Fruit fly (Drosophila melanogaster) whole organism, embryonic: Measurements from ENCODE around the gene Sox100B.
A peak's percentile ranks its signal among the peaks of the same experiment; 100 is the strongest.

ENCODE experiments used
- CG10543 ChIP-seq: fragments of 200-800 bp; sonication (Bioruptor generic); optimal IDR thresholded peaks from 3 replicates; lab custom pipeline; 2017; ENCODE audit warnings: missing biosample characterization, mild to moderate bottlenecking, missing genetic modification characterization, moderate library complexity
- CG12071 ChIP-seq: fragments of 200-800 bp; sonication (Bioruptor generic); optimal IDR thresholded peaks from 3 replicates; lab custom pipeline; 2018; ENCODE audit warnings: missing biosample characterization, mild to moderate bottlenecking, missing genetic modification characterization
- CG13123 ChIP-seq: fragments of 200-800 bp; sonication (Bioruptor generic); optimal IDR thresholded peaks from 2 replicates; lab custom pipeline; 2016; ENCODE audit warnings: missing biosample characterization, missing genetic modification characterization
- CG13624 ChIP-seq: fragments of 200-800 bp; sonication (Bioruptor generic); optimal IDR thresholded peaks from 2 replicates; lab custom pipeline; 2016; ENCODE audit warnings: missing biosample characterization, missing genetic modification characterization
- CG1529 ChIP-seq: fragments of 200-800 bp; sonication (Bioruptor generic); optimal IDR thresholded peaks from 3 replicates; lab custom pipeline; 2018; ENCODE audit warnings: missing biosample characterization, missing genetic modification characterization
- CG15601 ChIP-seq: fragments of 200-800 bp; sonication (Bioruptor generic); optimal IDR thresholded peaks from 3 replicates; lab custom pipeline; 2019; ENCODE audit warnings: missing biosample characterization, mild to moderate bottlenecking, missing genetic modification characterization, moderate library complexity
- CG18262 ChIP-seq: fragments of 200-800 bp; optimal IDR thresholded peaks from 3 replicates; lab custom pipeline; 2019; ENCODE audit warnings: missing biosample characterization, mild to moderate bottlenecking, missing genetic modification characterization, moderate library complexity
- CG2129 ChIP-seq: fragments of 200-800 bp; sonication (Bioruptor generic); IDR thresholded peaks from 2 replicates; pipeline ENCODE4 v1.3.6; 2022; ENCODE audit warnings: missing biosample characterization, missing genetic modification characterization; ENCODE audit not compliant: partially characterized antibody
- CG32772 ChIP-seq: fragments of 200-800 bp; sonication (Bioruptor generic); IDR thresholded peaks from 2 replicates; pipeline ENCODE4 v1.3.6; 2022; ENCODE audit warnings: missing biosample characterization, missing genetic modification characterization
- CG33213 ChIP-seq: fragments of 200-800 bp; sonication (Bioruptor generic); optimal IDR thresholded peaks from 3 replicates; lab custom pipeline; 2016; ENCODE audit warnings: missing biosample characterization, missing genetic modification characterization
- CG3838 ChIP-seq: fragments of 200-800 bp; sonication (Bioruptor generic); optimal IDR thresholded peaks from 3 replicates; lab custom pipeline; 2016; ENCODE audit warnings: missing biosample characterization, missing genetic modification characterization
- CG3995 ChIP-seq: fragments of 200-800 bp; sonication (Bioruptor generic); optimal IDR thresholded peaks from 3 replicates; lab custom pipeline; 2016; ENCODE audit warnings: missing biosample characterization, missing genetic modification characterization
- CG5245 ChIP-seq: fragments of 200-800 bp; sonication (Bioruptor generic); optimal IDR thresholded peaks from 3 replicates; lab custom pipeline; 2016; ENCODE audit warnings: missing biosample characterization, missing genetic modification characterization
- CG6765 ChIP-seq: fragments of 200-800 bp; sonication (Bioruptor generic); optimal IDR thresholded peaks from 3 replicates; lab custom pipeline; 2017; ENCODE audit warnings: missing biosample characterization, mild to moderate bottlenecking, missing genetic modification characterization
- CG7271 ChIP-seq: fragments of 200-800 bp; sonication (Bioruptor generic); optimal IDR thresholded peaks from 2 replicates; lab custom pipeline; 2018; ENCODE audit warnings: missing biosample characterization, mild to moderate bottlenecking, missing genetic modification characterization, moderate library complexity
- CG8359 ChIP-seq: fragments of 200-800 bp; sonication (Bioruptor generic); optimal IDR thresholded peaks from 2 replicates; lab custom pipeline; 2017; ENCODE audit warnings: missing biosample characterization, mild to moderate bottlenecking, missing genetic modification characterization, borderline replicate concordance
- CG8944 ChIP-seq: fragments of 200-800 bp; sonication (Bioruptor generic); optimal IDR thresholded peaks from 3 replicates; lab custom pipeline; 2016; ENCODE audit warnings: missing biosample characterization, missing genetic modification characterization
- CG9609 ChIP-seq: fragments of 200-800 bp; sonication (Bioruptor generic); optimal IDR thresholded peaks from 3 replicates; lab custom pipeline; 2016; ENCODE audit warnings: missing biosample characterization, missing genetic modification characterization
- CG9932 ChIP-seq: fragments of 200-800 bp; sonication (Bioruptor generic); IDR thresholded peaks from 2 replicates; pipeline ENCODE4 v1.3.6; 2022; ENCODE audit warnings: missing biosample characterization, missing genetic modification characterization
- CTCF ChIP-seq: fragments of 200-800 bp; sonication (Bioruptor generic); optimal IDR thresholded peaks from 2 replicates; lab custom pipeline; 2017; ENCODE audit warnings: missing biosample characterization, mild to moderate bottlenecking, missing genetic modification characterization, moderate library complexity
- Chrac-16 ChIP-seq: fragments of 200-800 bp; sonication (Bioruptor generic); optimal IDR thresholded peaks from 3 replicates; lab custom pipeline; 2016; ENCODE audit warnings: missing biosample characterization, missing genetic modification characterization
- CoRest ChIP-seq: fragments of 200-800 bp; sonication (Bioruptor generic); optimal IDR thresholded peaks from 3 replicates; lab custom pipeline; 2018; ENCODE audit warnings: missing biosample characterization, mild to moderate bottlenecking, missing genetic modification characterization, moderate library complexity
- ERR ChIP-seq: fragments of 200-800 bp; sonication (Bioruptor generic); optimal IDR thresholded peaks from 2 replicates; lab custom pipeline; 2016; ENCODE audit warnings: missing biosample characterization, missing genetic modification characterization
- MBD-R2 ChIP-seq: fragments of 200-800 bp; sonication (Bioruptor generic); IDR thresholded peaks from 2 replicates; pipeline ENCODE4 v1.3.6; 2022; ENCODE audit warnings: missing biosample characterization, missing genetic modification characterization
- Mes4 ChIP-seq: fragments of 200-800 bp; sonication (Bioruptor generic); optimal IDR thresholded peaks from 2 replicates; lab custom pipeline; 2016; ENCODE audit warnings: missing biosample characterization, missing genetic modification characterization
- Nf-YB ChIP-seq: fragments of 200-800 bp; sonication (Bioruptor generic); optimal IDR thresholded peaks from 3 replicates; lab custom pipeline; 2019; ENCODE audit warnings: missing biosample characterization, mild to moderate bottlenecking, missing genetic modification characterization, moderate library complexity
- Scr ChIP-seq: fragments of 200-800 bp; sonication (Bioruptor generic); IDR thresholded peaks from 2 replicates; pipeline ENCODE4 v1.3.6; 2022; ENCODE audit warnings: missing biosample characterization, missing genetic modification characterization; ENCODE audit not compliant: partially characterized antibody
- Side ChIP-seq: fragments of 200-800 bp; sonication (Bioruptor generic); optimal IDR thresholded peaks from 2 replicates; lab custom pipeline; 2016; ENCODE audit warnings: missing biosample characterization, missing genetic modification characterization
- TFAM ChIP-seq: fragments of 200-800 bp; sonication (Bioruptor generic); optimal IDR thresholded peaks from 2 replicates; lab custom pipeline; 2017; ENCODE audit warnings: missing biosample characterization, missing genetic modification characterization, inconsistent platforms
- ab ChIP-seq: fragments of 200-800 bp; sonication (Bioruptor generic); optimal IDR thresholded peaks from 2 replicates; lab custom pipeline; 2016; ENCODE audit warnings: missing biosample characterization, missing genetic modification characterization
- ap ChIP-seq: fragments of 200-800 bp; sonication (Bioruptor generic); IDR thresholded peaks from 2 replicates; pipeline ENCODE4 v1.3.6; 2022; ENCODE audit warnings: missing biosample characterization, missing genetic modification characterization
- ash1 ChIP-seq: fragments of 200-800 bp; sonication (Bioruptor generic); optimal IDR thresholded peaks from 2 replicates; lab custom pipeline; 2018; ENCODE audit warnings: missing biosample characterization, mild to moderate bottlenecking, missing genetic modification characterization
- bcd ChIP-seq: fragments of 200-800 bp; sonication (Bioruptor generic); optimal IDR thresholded peaks from 2 replicates; lab custom pipeline; 2017; ENCODE audit warnings: missing biosample characterization, mild to moderate bottlenecking, missing genetic modification characterization
- btn ChIP-seq: fragments of 200-800 bp; sonication (Bioruptor generic); optimal IDR thresholded peaks from 2 replicates; lab custom pipeline; 2016; ENCODE audit warnings: missing biosample characterization, missing genetic modification characterization
- crc ChIP-seq: fragments of 200-800 bp; sonication (Bioruptor generic); optimal IDR thresholded peaks from 2 replicates; lab custom pipeline; 2016; ENCODE audit warnings: missing biosample characterization, missing genetic modification characterization
- ems ChIP-seq: fragments of 200-800 bp; sonication (Bioruptor generic); optimal IDR thresholded peaks from 3 replicates; lab custom pipeline; 2016; ENCODE audit warnings: missing biosample characterization, missing genetic modification characterization
- ewg ChIP-seq: fragments of 200-800 bp; sonication (Bioruptor generic); optimal IDR thresholded peaks from 3 replicates; lab custom pipeline; 2017; ENCODE audit warnings: mild to moderate bottlenecking, missing biosample characterization, missing genetic modification reagents, missing genetic modification characterization
- fd64A ChIP-seq: fragments of 200-800 bp; sonication (Bioruptor generic); optimal IDR thresholded peaks from 3 replicates; lab custom pipeline; 2018; ENCODE audit warnings: missing biosample characterization, mild to moderate bottlenecking, missing genetic modification characterization
- gt ChIP-seq: fragments of 200-800 bp; sonication (Bioruptor generic); IDR thresholded peaks from 2 replicates; pipeline ENCODE4 v1.3.6; 2022; ENCODE audit warnings: missing biosample characterization, missing genetic modification characterization
- h ChIP-seq: fragments of >200 bp; optimal IDR thresholded peaks from 2 replicates; lab custom pipeline; 2017
- hb ChIP-seq: fragments of 200-800 bp; sonication (Bioruptor generic); IDR thresholded peaks from 3 replicates; pipeline ENCODE4 v1.3.6; 2022; ENCODE audit warnings: missing biosample characterization, missing genetic modification characterization; ENCODE audit not compliant: partially characterized antibody
- ind ChIP-seq: fragments of 200-800 bp; sonication (Bioruptor generic); optimal IDR thresholded peaks from 3 replicates; lab custom pipeline; 2016; ENCODE audit warnings: missing biosample characterization, missing genetic modification characterization
- insv ChIP-seq, 2 experiments: fragments of 200-800 bp; sonication (Bioruptor generic); optimal IDR thresholded peaks; 3 replicates each; lab custom pipeline; 2016 to 2018; ENCODE audit warnings: missing biosample characterization in 2 of 2, missing genetic modification characterization in 2 of 2
- maf-S ChIP-seq: fragments of 200-800 bp; sonication (Bioruptor generic); optimal IDR thresholded peaks from 2 replicates; lab custom pipeline; 2016; ENCODE audit warnings: missing biosample characterization, missing genetic modification characterization
- nerfin-1 ChIP-seq: fragments of 200-800 bp; sonication (Bioruptor generic); optimal IDR thresholded peaks from 3 replicates; lab custom pipeline; 2019; ENCODE audit warnings: missing biosample characterization, mild to moderate bottlenecking, missing genetic modification characterization, moderate library complexity
- pros ChIP-seq: fragments of 200-800 bp; sonication (Bioruptor generic); optimal IDR thresholded peaks from 3 replicates; lab custom pipeline; 2019; ENCODE audit warnings: missing biosample characterization, mild to moderate bottlenecking, missing genetic modification characterization, moderate library complexity
- ranshi ChIP-seq: fragments of 200-800 bp; sonication (Bioruptor generic); IDR thresholded peaks from 2 replicates; pipeline ENCODE4 v1.3.6; 2022; ENCODE audit warnings: missing biosample characterization, missing genetic modification characterization
- sc ChIP-seq, 3 experiments: fragments of >200 bp in 2 of 3; fragments of 200-800 bp in 1 of 3; sonication (Bioruptor generic) in 1 of 3; optimal IDR thresholded peaks; 2 replicates in 2 of 3; 3 replicates in 1 of 3; lab custom pipeline; 2017; ENCODE audit warnings: mild to moderate bottlenecking in 1 of 3, missing biosample characterization in 1 of 3, missing genetic modification characterization in 1 of 3, missing genetic modification reagents in 1 of 3
- tin ChIP-seq: fragments of 200-800 bp; sonication (Bioruptor generic); optimal IDR thresholded peaks from 3 replicates; lab custom pipeline; 2016; ENCODE audit warnings: missing biosample characterization, missing genetic modification characterization
- tna ChIP-seq: fragments of 200-800 bp; sonication (Bioruptor generic); IDR thresholded peaks from 2 replicates; pipeline ENCODE4 v1.3.6; 2022; ENCODE audit warnings: missing biosample characterization, missing genetic modification characterization; ENCODE audit not compliant: partially characterized antibody
- vfl ChIP-seq: fragments of 200-800 bp; sonication (Bioruptor generic); optimal IDR thresholded peaks from 2 replicates; lab custom pipeline; 2016; ENCODE audit warnings: missing biosample characterization, missing genetic modification characterization
- vnd ChIP-seq: fragments of 200-800 bp; sonication (Bioruptor generic); IDR thresholded peaks from 3 replicates; pipeline ENCODE4 v1.3.6; 2022; ENCODE audit warnings: missing biosample characterization, missing genetic modification characterization; ENCODE audit not compliant: partially characterized antibody

Sox100B gene

dm6 chr3R:31053784-31054221 is 11.2 kb upstream of the Sox100B start, which contains the start of gene Chchd3 (continued):
- TF ChIP-seq Side (GFP tag; lab: Kevin White, UChicago) (no peak), ind (no peak), crc (GFP tag; lab: Kevin White, UChicago) (no peak), ap (GFP tag; lab: Robert Waterston, UW) (no peak), vfl (GFP tag; lab: Kevin White, UChicago) (no peak), CoRest (peak; percentile 41), CG18262 (tag; lab: Kevin White, UChicago) (no peak), CG7271 (tag; lab: Kevin White, UChicago) (no peak), CTCF (GFP tag; lab: Kevin White, UChicago) (peak; percentile 33), CG33213 (GFP tag; lab: Kevin White, UChicago) (peak; percentile 55), ewg (GFP tag; lab: Kevin White, UChicago) (no peak), Mes4 (GFP tag; lab: Kevin White, UChicago) (no peak), ranshi (GFP tag; lab: Robert Waterston, UW) (no peak), Scr (GFP tag; lab: Robert Waterston, UW) (0 out of 2 replicates have a peak, but pooled peaks have one; percentile 31), Nf-YB (no peak), CG3995 (peak; percentile 73), sc (optimal IDR thresholded peaks at IDR 0.05; lab: Kevin White, UChicago) (no peak), sc (GFP tag; optimal IDR thresholded peaks at IDR 0.05; lab: Kevin White, UChicago) (no peak), ab (no peak), vnd (GFP tag; lab: Robert Waterston, UW) (no peak), bcd (GFP tag; lab: Kevin White, UChicago) (no peak), tna (GFP tag; lab: Robert Waterston, UW) (no peak), MBD-R2 (GFP tag; lab: Robert Waterston, UW) (peak; percentile 92), ERR (GFP tag; lab: Kevin White, UChicago) (peak; percentile 13), CG13624 (GFP tag; lab: Kevin White, UChicago) (peak; percentile 5), CG10543 (no peak), CG32772 (GFP tag; lab: Robert Waterston, UW) (no peak), CG12071 (no peak), Chrac-16 (GFP tag; lab: Kevin White, UChicago) (no peak), ems (no peak), CG15601 (tag; lab: Kevin White, UChicago) (no peak), CG6765 (GFP tag; lab: Kevin White, UChicago) (no peak), CG3838 (GFP tag; lab: Kevin White, UChicago) (no peak), TFAM (GFP tag; lab: Kevin White, UChicago) (no peak), maf-S (GFP tag; lab: Kevin White, UChicago) (peak; percentile 29), CG9932 (GFP tag; lab: Robert Waterston, UW) (peak; percentile 48), CG9609 (GFP tag; lab: Kevin White, UChicago) (peak; percentile 10), btn (GFP tag; lab: Kevin White, UChicago) (no peak), CG1529 (GFP tag; lab: Kevin White, UChicago) (no peak), insv (GFP tag; optimal IDR thresholded peaks at IDR 0.05; lab: Kevin White, UChicago) (no peak), CG2129 (GFP tag; lab: Robert Waterston, UW) (no peak), ash1 (GFP tag; lab: Kevin White, UChicago) (no peak), pros (GFP tag; lab: Kevin White, UChicago) (peak; percentile 22), CG5245 (GFP tag; lab: Kevin White, UChicago) (no peak), h (lab: Kevin White, UChicago) (no peak), nerfin-1 (peak; percentile 30), CG13123 (GFP tag; lab: Kevin White, UChicago) (no peak), CG8359 (GFP tag; lab: Kevin White, UChicago) (no peak), gt (no peak), tin (GFP tag; lab: Kevin White, UChicago) (no peak), hb (GFP tag; lab: Robert Waterston, UW) (no peak), CG8944 (GFP tag; lab: Kevin White, UChicago) (peak; percentile 37), fd64A (GFP tag; lab: Kevin White, UChicago) (no peak)
